Worm (Caenorhabditis elegans) whole organism, early embryonic: Measurements from ENCODE around the gene ntl-9.
"Not testable (repeated sequence)": the region's sequence is repeated elsewhere in the genome, so short reads cannot be mapped to it uniquely, and the experiment has no call there.

Experiments
- aly-1 ChIP-seq: sonication (generic microtip); optimal IDR thresholded peaks from 2 replicates; lab custom pipeline; 2016; ENCODE audit warnings: missing genetic modification characterization, missing compliant biosample characterization
- ama-1 ChIP-seq: fragments of 150-350 bp; optimal IDR thresholded peaks from 2 replicates; lab custom pipeline; 2014
- ceh-36 ChIP-seq: sonication (generic microtip); optimal IDR thresholded peaks from 2 replicates; lab custom pipeline; 2016; ENCODE audit warnings: missing genetic modification characterization, inconsistent platforms, missing compliant biosample characterization
- ets-7 ChIP-seq: sonication (generic microtip); optimal IDR thresholded peaks from 2 replicates; lab custom pipeline; 2016; ENCODE audit warnings: missing genotype, missing genetic modification characterization, missing compliant biosample characterization
- hmbx-1 ChIP-seq: sonication (generic microtip); optimal IDR thresholded peaks from 2 replicates; lab custom pipeline; 2016; ENCODE audit warnings: mild to moderate bottlenecking, missing genetic modification characterization, missing compliant biosample characterization
- tbx-11 ChIP-seq: fragments of 200-800 bp; sonication (Bioruptor generic); IDR thresholded peaks from 2 replicates; pipeline ENCODE4 v1.3.6; 2022; ENCODE audit warnings: missing genetic modification characterization, missing compliant biosample characterization

- TF ChIP-seq aly-1 (tag; lab: Kevin White, UChicago); tbx-11; hmbx-1 (tag; lab: Kevin White, UChicago); ama-1; ceh-36 (tag; lab: Kevin White, UChicago); ets-7 (tag; lab: Kevin White, UChicago): not testable (repeated sequence)
Observed at ce11 chrIII:4980367-4980766, 36.1 kb downstream of the ntl-9 start, which contains the start of gene C27F2.6.
